Fruit fly (Drosophila melanogaster): ENCODE results near the gene CG34377.
A peak's percentile ranks its signal among the peaks of the same experiment; 100 is the strongest.

The CG34377 gene

DNA sequence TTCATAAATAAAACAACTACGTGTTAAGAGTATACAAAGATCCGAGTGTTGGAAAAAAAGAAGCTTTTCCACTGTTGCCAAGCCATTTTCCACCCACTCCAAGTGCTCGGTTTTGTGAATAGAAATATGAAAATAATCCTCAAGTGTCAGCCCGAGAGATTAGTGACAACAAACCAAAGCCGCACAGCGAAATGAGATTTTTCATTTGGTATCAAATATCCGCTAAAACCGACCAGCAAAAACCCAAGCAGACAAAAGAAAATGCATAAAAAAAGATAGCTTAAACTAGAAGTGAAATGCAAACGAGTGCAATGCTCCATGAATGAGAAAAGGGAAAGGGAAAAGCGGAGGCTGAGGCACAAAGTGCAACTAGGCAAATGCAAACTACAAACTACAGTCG is 27.5 kb upstream of the CG34377 start, which contains the start of gene rdhB:
TSS of gene rdhB (plus strand) at position 301 of the 400 bp plus-strand sequence.
- TF ChIP-seq Myc (optimal IDR thresholded peaks at IDR 0.05) (no peak), dmrt93B (GFP tag; optimal IDR thresholded peaks at IDR 0.05) (no peak), Dif (GFP tag; optimal IDR thresholded peaks at IDR 0.05; ENCODE audit: partially characterized antibody) (no peak), dl (GFP tag; optimal IDR thresholded peaks at IDR 0.05; ENCODE audit: insufficient read depth in 1 of 2, partially characterized antibody in 2 of 2) (no peak), woc (GFP tag; optimal IDR thresholded peaks at IDR 0.05) (no peak), Hnf4 (GFP tag; optimal IDR thresholded peaks at IDR 0.05) (no peak), N (GFP tag; optimal IDR thresholded peaks at IDR 0.05) (no peak), Jra (GFP tag; optimal IDR thresholded peaks at IDR 0.05) (no peak), HLH106 (tag; optimal IDR thresholded peaks at IDR 0.05) (no peak), fru (GFP tag; optimal IDR thresholded peaks at IDR 0.05) (no peak), Vsx2 (GFP tag; optimal IDR thresholded peaks at IDR 0.05; ENCODE audit: partially characterized antibody) (no peak), rgr (GFP tag; optimal IDR thresholded peaks at IDR 0.05) (no peak)

DNA sequence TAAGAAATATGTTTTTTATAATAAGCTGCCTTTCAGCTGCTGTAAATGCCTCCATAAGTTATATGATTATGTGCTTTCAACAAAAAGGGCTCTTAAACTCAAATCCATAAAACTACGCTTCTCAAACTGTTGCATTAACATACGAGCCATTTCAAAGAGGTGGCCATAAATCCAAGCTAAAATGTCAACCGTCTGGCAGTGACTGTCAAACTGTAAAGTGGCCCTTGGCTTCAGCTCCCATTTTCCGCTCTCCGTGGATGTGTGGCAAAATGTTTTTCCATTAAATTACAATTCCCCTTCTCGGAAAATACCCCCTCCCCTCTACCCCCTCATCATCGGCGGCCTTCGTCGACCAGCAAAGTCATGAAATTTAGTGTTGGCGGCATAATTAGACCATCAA is 18.8 kb upstream of the CG34377 start:
- TF ChIP-seq dl (GFP tag; optimal IDR thresholded peaks at IDR 0.05; ENCODE audit: insufficient read depth in 1 of 2, partially characterized antibody in 2 of 2), result no peak
- TF ChIP-seq Dfd (GFP tag; optimal IDR thresholded peaks at IDR 0.05), result no peak
- no peak for TF ChIP-seq Abd-B (GFP tag; optimal IDR thresholded peaks at IDR 0.05)
- no peak for TF ChIP-seq Jra (GFP tag; optimal IDR thresholded peaks at IDR 0.05)
- no peak for TF ChIP-seq pan (optimal IDR thresholded peaks at IDR 0.05)
- TF ChIP-seq sage (GFP tag; optimal IDR thresholded peaks at IDR 0.05), result no peak
- TF ChIP-seq jim (GFP tag; optimal IDR thresholded peaks at IDR 0.05), result no peak
- no peak for TF ChIP-seq Vsx2 (GFP tag; optimal IDR thresholded peaks at IDR 0.05; ENCODE audit: partially characterized antibody)
- no peak for TF ChIP-seq OdsH (GFP tag; optimal IDR thresholded peaks at IDR 0.05)
- no peak for TF ChIP-seq CrebA (GFP tag; optimal IDR thresholded peaks at IDR 0.05; ENCODE audit: borderline replicate concordance)
- TF ChIP-seq usp (GFP tag; optimal IDR thresholded peaks at IDR 0.05), result no peak
- no peak for TF ChIP-seq Mio (GFP tag; optimal IDR thresholded peaks at IDR 0.05)

DNA sequence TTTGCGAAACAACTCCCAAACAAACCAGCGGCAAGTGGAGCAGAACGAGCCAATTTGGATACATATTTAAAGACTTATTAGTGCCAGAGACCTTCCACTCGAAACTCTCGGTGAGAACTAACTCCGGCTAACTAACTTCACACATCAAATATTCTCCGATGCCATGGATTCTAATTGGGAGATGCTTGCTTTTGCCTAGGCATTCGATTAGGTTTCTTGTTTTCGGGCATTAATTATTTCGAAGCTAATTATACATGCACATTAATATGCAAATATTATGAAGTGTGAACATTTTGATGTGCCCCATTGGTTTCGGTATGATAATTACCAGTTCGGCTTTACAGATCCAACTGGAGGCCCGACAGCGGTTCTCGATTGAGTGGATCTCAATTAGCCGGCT is 18.3 kb upstream of the CG34377 start, which contains the start of gene CG5386:
TSS of gene CG5386 (minus strand) at position 101 of the 400 bp plus-strand sequence.
- TF ChIP-seq Hnf4 (GFP tag; optimal IDR thresholded peaks at IDR 0.05) (no peak), foxo (GFP tag; optimal IDR thresholded peaks at IDR 0.05) (no peak), N (GFP tag; optimal IDR thresholded peaks at IDR 0.05) (no peak), dl (GFP tag; optimal IDR thresholded peaks at IDR 0.05; ENCODE audit: insufficient read depth in 1 of 2, partially characterized antibody in 2 of 2) (no peak), brk (GFP tag; optimal IDR thresholded peaks at IDR 0.05) (no peak), psq (GFP tag; optimal IDR thresholded peaks at IDR 0.05) (no peak)

DNA sequence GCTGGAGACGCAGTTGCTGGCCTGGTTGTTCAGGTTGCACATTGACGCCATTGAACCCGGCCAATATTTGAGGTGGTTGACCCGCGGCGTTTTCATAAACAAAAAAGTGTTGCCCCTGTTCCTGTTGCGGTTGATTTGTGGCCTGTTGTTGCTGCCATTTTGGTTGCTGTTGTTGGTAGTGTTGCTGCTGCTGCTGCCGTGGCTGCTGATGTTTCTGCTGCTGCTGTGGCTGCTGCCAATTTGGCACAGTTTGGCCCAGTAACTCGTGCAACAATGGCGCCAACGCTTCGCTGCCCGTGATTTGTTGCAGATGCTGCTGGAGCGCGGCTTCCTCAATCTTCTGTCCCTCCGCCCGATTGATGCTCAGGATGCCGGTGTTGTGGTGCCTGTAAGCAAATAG is 17.8 kb upstream of the CG34377 start:
- TF ChIP-seq Dfd (GFP tag; optimal IDR thresholded peaks at IDR 0.05) (peak; percentile 74), Mio (GFP tag; optimal IDR thresholded peaks at IDR 0.05) (no peak)

DNA sequence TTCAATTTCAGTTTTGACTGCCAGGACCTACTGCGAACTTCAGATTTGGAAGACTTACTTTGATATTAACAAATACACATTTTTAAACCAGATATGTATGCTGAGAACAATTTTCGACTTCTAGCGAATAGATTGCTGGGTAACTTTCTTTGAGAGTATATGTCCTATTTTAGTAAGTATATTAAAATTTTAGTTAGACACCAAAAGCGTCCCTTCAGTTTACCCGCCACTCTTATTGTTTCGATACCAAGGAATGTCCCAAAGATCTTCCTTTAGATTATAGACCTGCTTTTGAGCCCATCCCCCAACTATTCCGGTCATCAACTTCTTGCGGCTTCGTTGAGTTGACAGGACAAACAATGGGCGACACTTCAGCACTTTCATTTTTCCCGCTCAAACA is 16.3 kb upstream of the CG34377 start, which contains the start of gene CG5388:
TSS of gene CG5388 (minus strand) at position 101 of the 400 bp plus-strand sequence.
- TF ChIP-seq sage (GFP tag; optimal IDR thresholded peaks at IDR 0.05) (no peak), usp (GFP tag; optimal IDR thresholded peaks at IDR 0.05) (no peak), Mio (GFP tag; optimal IDR thresholded peaks at IDR 0.05) (no peak), dl (GFP tag; optimal IDR thresholded peaks at IDR 0.05; ENCODE audit: insufficient read depth in 1 of 2, partially characterized antibody in 2 of 2) (no peak), GATAd (GFP tag; optimal IDR thresholded peaks at IDR 0.05) (no peak)

- no peak for TF ChIP-seq Myc (optimal IDR thresholded peaks at IDR 0.05)
- peak in 1 of 2 experiments; percentile 64 for TF ChIP-seq foxo (GFP tag; optimal IDR thresholded peaks at IDR 0.05)
- TF ChIP-seq lola (GFP tag; optimal IDR thresholded peaks at IDR 0.05), result no peak
- TF ChIP-seq h (GFP tag; optimal IDR thresholded peaks at IDR 0.05), result peak; percentile 71
- TF ChIP-seq sage (GFP tag; optimal IDR thresholded peaks at IDR 0.05), result no peak
- TF ChIP-seq CG9705 (GFP tag; optimal IDR thresholded peaks at IDR 0.05), result peak; percentile 17
- peak; percentile 33 for TF ChIP-seq tai (GFP tag; optimal IDR thresholded peaks at IDR 0.05)
- TF ChIP-seq dl (GFP tag; optimal IDR thresholded peaks at IDR 0.05; ENCODE audit: insufficient read depth in 1 of 2, partially characterized antibody in 2 of 2), result no peak
- TF ChIP-seq GATAd (GFP tag; optimal IDR thresholded peaks at IDR 0.05), result no peak
- peak; percentile 64 for TF ChIP-seq HLH106 (tag; optimal IDR thresholded peaks at IDR 0.05)
- TF ChIP-seq woc (GFP tag; optimal IDR thresholded peaks at IDR 0.05), result peak; percentile 16
- no peak for TF ChIP-seq Rel (GFP tag; optimal IDR thresholded peaks at IDR 0.05)
- no peak for TF ChIP-seq Rel (tag; optimal IDR thresholded peaks at IDR 0.05)
- TF ChIP-seq Hr83 (GFP tag; optimal IDR thresholded peaks at IDR 0.05; ENCODE audit: poor library complexity, severe bottlenecking), result no peak
- no peak for TF ChIP-seq usp (GFP tag; optimal IDR thresholded peaks at IDR 0.05)
- TF ChIP-seq dsf (GFP tag; optimal IDR thresholded peaks at IDR 0.05; ENCODE audit: borderline replicate concordance), result no peak
- peak; percentile 46 for TF ChIP-seq OdsH (GFP tag; optimal IDR thresholded peaks at IDR 0.05)
- TF ChIP-seq N (GFP tag; optimal IDR thresholded peaks at IDR 0.05), result no peak
- TF ChIP-seq fru (GFP tag; optimal IDR thresholded peaks at IDR 0.05), result peak; percentile 57
- peak; percentile 55 for TF ChIP-seq Hnf4 (GFP tag; optimal IDR thresholded peaks at IDR 0.05)
- TF ChIP-seq Vsx2 (GFP tag; optimal IDR thresholded peaks at IDR 0.05; ENCODE audit: partially characterized antibody), result no peak
- TF ChIP-seq Hr78 (GFP tag; optimal IDR thresholded peaks at IDR 0.05), result no peak
- no peak for TF ChIP-seq Mio (GFP tag; optimal IDR thresholded peaks at IDR 0.05)
- TF ChIP-seq Sp1 (GFP tag; optimal IDR thresholded peaks at IDR 0.05), result peak; percentile 62
- no peak for TF ChIP-seq Dfd (GFP tag; optimal IDR thresholded peaks at IDR 0.05)
- no peak for TF ChIP-seq pan (optimal IDR thresholded peaks at IDR 0.05)
- no peak for TF ChIP-seq Dif (GFP tag; optimal IDR thresholded peaks at IDR 0.05; ENCODE audit: partially characterized antibody)
- peak; percentile 47 for TF ChIP-seq rgr (GFP tag; optimal IDR thresholded peaks at IDR 0.05)
- TF ChIP-seq psq (GFP tag; optimal IDR thresholded peaks at IDR 0.05), result peak; percentile 27
- no peak for TF ChIP-seq Abd-B (GFP tag; optimal IDR thresholded peaks at IDR 0.05)
- TF ChIP-seq jim (GFP tag; optimal IDR thresholded peaks at IDR 0.05), result no peak
Observed at dm6 chr3R:22339510-22339909, 15.6 kb upstream of the CG34377 start.

Measured in whole organism, wandering third instar larva.